Fruit fly (Drosophila melanogaster): ENCODE data around the gene CG7606.
A peak's percentile ranks its signal among the peaks of the same experiment; 100 is the strongest.

The CG7606 gene

dm6 chr3R:17617976-17618308 lies 21.6 kb downstream of the CG7606 start:
- TF ChIP-seq pan (optimal IDR thresholded peaks at IDR 0.05): no peak
- no peak for TF ChIP-seq Rel (GFP tag; optimal IDR thresholded peaks at IDR 0.05)
- TF ChIP-seq Rel (tag; optimal IDR thresholded peaks at IDR 0.05): peak; percentile 59
- TF ChIP-seq brk (GFP tag; optimal IDR thresholded peaks at IDR 0.05): no peak
- TF ChIP-seq N (GFP tag; optimal IDR thresholded peaks at IDR 0.05): no peak
- no peak for TF ChIP-seq h (GFP tag; optimal IDR thresholded peaks at IDR 0.05)

dm6 chr3R:17618699-17619150 lies 22.4 kb downstream of the CG7606 start, which contains the start of the genes CG14324 and CG14326:
CG14324 (minus strand) TSS chr3R:17618799.
CG14326 (plus strand) TSS chr3R:17619100.
- TF ChIP-seq Hr83 (GFP tag; optimal IDR thresholded peaks at IDR 0.05; ENCODE audit: poor library complexity, severe bottlenecking) (no peak), Mio (GFP tag; optimal IDR thresholded peaks at IDR 0.05) (no peak), usp (GFP tag; optimal IDR thresholded peaks at IDR 0.05) (no peak), psq (GFP tag; optimal IDR thresholded peaks at IDR 0.05) (no peak)

- peak; percentile 92 for TF ChIP-seq CrebA (GFP tag; optimal IDR thresholded peaks at IDR 0.05; ENCODE audit: borderline replicate concordance)
- no peak for TF ChIP-seq N (GFP tag; optimal IDR thresholded peaks at IDR 0.05)
- TF ChIP-seq Rel (GFP tag; optimal IDR thresholded peaks at IDR 0.05): no peak
- TF ChIP-seq Rel (tag; optimal IDR thresholded peaks at IDR 0.05): peak; percentile 59
- peak in 1 of 2 experiments; percentile 13 for TF ChIP-seq foxo (GFP tag; optimal IDR thresholded peaks at IDR 0.05)
- peak; percentile 31 for TF ChIP-seq sage (GFP tag; optimal IDR thresholded peaks at IDR 0.05)
- TF ChIP-seq Hr83 (GFP tag; optimal IDR thresholded peaks at IDR 0.05; ENCODE audit: poor library complexity, severe bottlenecking): no peak
- TF ChIP-seq Sp1 (GFP tag; optimal IDR thresholded peaks at IDR 0.05): peak; percentile 56
- TF ChIP-seq CG32264 (GFP tag; optimal IDR thresholded peaks at IDR 0.05): peak; percentile 3
- peak; percentile 35 for TF ChIP-seq Hnf4 (GFP tag; optimal IDR thresholded peaks at IDR 0.05)
- no peak for TF ChIP-seq lola (GFP tag; optimal IDR thresholded peaks at IDR 0.05)
These were observed 23.5 kb downstream of the CG7606 start for dm6 chr3R:17619726-17620282.

dm6 chr3R:17622062-17622766 lies 25.9 kb downstream of the CG7606 start, which contains the start of gene CG14323:
CG14323 (minus strand) TSS chr3R:17622112.
- no peak for TF ChIP-seq br (GFP tag; optimal IDR thresholded peaks at IDR 0.05)
- no peak for TF ChIP-seq Sp1 (GFP tag; optimal IDR thresholded peaks at IDR 0.05)
- no peak for TF ChIP-seq brk (GFP tag; optimal IDR thresholded peaks at IDR 0.05)
- no peak for TF ChIP-seq Hr78 (GFP tag; optimal IDR thresholded peaks at IDR 0.05)
- TF ChIP-seq lola (GFP tag; optimal IDR thresholded peaks at IDR 0.05): no peak
- no peak for TF ChIP-seq HLH106 (tag; optimal IDR thresholded peaks at IDR 0.05)
- no peak for TF ChIP-seq Rel (GFP tag; optimal IDR thresholded peaks at IDR 0.05)
- no peak for TF ChIP-seq Rel (tag; optimal IDR thresholded peaks at IDR 0.05)
- TF ChIP-seq tai (GFP tag; optimal IDR thresholded peaks at IDR 0.05): no peak

- TF ChIP-seq rgr (GFP tag; optimal IDR thresholded peaks at IDR 0.05) (no peak), CrebA (GFP tag; optimal IDR thresholded peaks at IDR 0.05; ENCODE audit: borderline replicate concordance) (peak; percentile 27), Hnf4 (GFP tag; optimal IDR thresholded peaks at IDR 0.05) (no peak), tai (GFP tag; optimal IDR thresholded peaks at IDR 0.05) (no peak), sage (GFP tag; optimal IDR thresholded peaks at IDR 0.05) (no peak)
These were observed 28.2 kb downstream of the CG7606 start for dm6 chr3R:17624549-17624948.

dm6 chr3R:17624968-17625367 lies 28.6 kb downstream of the CG7606 start, which contains the start of gene AttD:
AttD (plus strand) TSS chr3R:17625268.
- TF ChIP-seq OdsH (GFP tag; optimal IDR thresholded peaks at IDR 0.05): no peak
- no peak for TF ChIP-seq Rel (GFP tag; optimal IDR thresholded peaks at IDR 0.05)
- TF ChIP-seq Rel (tag; optimal IDR thresholded peaks at IDR 0.05): peak; percentile 74

- no peak for TF ChIP-seq Rel (GFP tag; optimal IDR thresholded peaks at IDR 0.05)
- TF ChIP-seq Rel (tag; optimal IDR thresholded peaks at IDR 0.05): no peak
- no peak for TF ChIP-seq rgr (GFP tag; optimal IDR thresholded peaks at IDR 0.05)
These were observed 30.5 kb downstream of the CG7606 start, which contains the start of gene CG14325 for dm6 chr3R:17626827-17627226. CG14325 (plus strand) TSS chr3R:17627127.

- TF ChIP-seq Myc (optimal IDR thresholded peaks at IDR 0.05) (no peak), psq (GFP tag; optimal IDR thresholded peaks at IDR 0.05) (no peak)
These were observed 34.1 kb downstream of the CG7606 start, which contains the start of gene CG43175 for dm6 chr3R:17630417-17630816. CG43175 (plus strand) TSS chr3R:17630717.
